Fruit fly (Drosophila melanogaster): ENCODE results near the gene CG13989.

DNA sequence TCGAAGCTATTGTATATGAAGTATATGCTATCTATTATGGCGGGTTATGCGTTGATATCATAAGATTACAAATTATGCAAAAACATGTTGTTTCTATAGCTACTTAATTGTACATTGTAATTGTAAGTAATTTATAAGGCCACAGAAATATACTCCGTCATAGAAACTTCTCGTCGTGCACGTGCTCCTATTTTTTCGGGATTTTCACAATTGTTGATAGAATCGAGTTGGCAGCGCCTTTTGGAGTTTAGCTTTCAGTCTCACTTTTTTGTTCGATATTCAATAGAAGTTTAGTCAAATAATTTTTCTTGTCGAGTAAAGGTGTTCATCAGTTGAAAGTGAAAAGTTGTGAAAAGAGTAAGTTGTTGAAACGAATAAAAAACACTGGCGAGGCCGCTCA lies 42.0 kb upstream of the CG13989 start, which contains the start of gene CG31642:
- TF ChIP-seq CG8478 (optimal IDR thresholded peaks at IDR 0.05): no peak
- TF ChIP-seq usp (GFP tag; optimal IDR thresholded peaks at IDR 0.05): no peak
- TF ChIP-seq psq (optimal IDR thresholded peaks at IDR 0.05): no peak
- TF ChIP-seq pan (optimal IDR thresholded peaks at IDR 0.05): no peak

All from whole organism.